Worm (Caenorhabditis elegans) whole organism, midembryonic: ENCODE data around the gene nspc-13.

Experiments
- flt-1 ChIP-seq: fragments of 200-800 bp; sonication (Bioruptor generic); IDR thresholded peaks from 2 replicates; pipeline ENCODE4 v1.3.6; 2022; ENCODE audit warnings: missing genetic modification characterization, missing compliant biosample characterization
- klf-2 ChIP-seq: fragments of 200-800 bp; sonication (Bioruptor generic); conservative IDR thresholded peaks from 2 replicates; pipeline ENCODE4 v1.3.6; 2022; ENCODE audit warnings: missing genetic modification reagents, missing genetic modification characterization, missing compliant biosample characterization
- med-1 ChIP-seq: sonication (generic microtip); optimal IDR thresholded peaks from 2 replicates; lab custom pipeline; 2017; ENCODE audit warnings: missing genetic modification characterization, mild to moderate bottlenecking, missing compliant biosample characterization, antibody characterized with exemption, missing genetic modification reagents; ENCODE audit not compliant: insufficient read depth
- ref-1 ChIP-seq: fragments of 200-800 bp; sonication (Bioruptor generic); conservative IDR thresholded peaks from 2 replicates; pipeline ENCODE4 v1.3.6; 2022; ENCODE audit warnings: missing genetic modification reagents, missing genetic modification characterization, missing compliant biosample characterization
- ztf-23 ChIP-seq: fragments of 200-800 bp; sonication (Bioruptor generic); IDR thresholded peaks from 2 replicates; pipeline ENCODE4 v1.3.6; 2022; ENCODE audit warnings: missing genetic modification reagents, missing genetic modification characterization, missing compliant biosample characterization
- ztf-29 ChIP-seq: fragments of 200-800 bp; sonication (Bioruptor generic); IDR thresholded peaks from 2 replicates; pipeline ENCODE4 v1.3.6; 2022; ENCODE audit warnings: missing genetic modification reagents, missing genetic modification characterization, missing compliant biosample characterization

DNA sequence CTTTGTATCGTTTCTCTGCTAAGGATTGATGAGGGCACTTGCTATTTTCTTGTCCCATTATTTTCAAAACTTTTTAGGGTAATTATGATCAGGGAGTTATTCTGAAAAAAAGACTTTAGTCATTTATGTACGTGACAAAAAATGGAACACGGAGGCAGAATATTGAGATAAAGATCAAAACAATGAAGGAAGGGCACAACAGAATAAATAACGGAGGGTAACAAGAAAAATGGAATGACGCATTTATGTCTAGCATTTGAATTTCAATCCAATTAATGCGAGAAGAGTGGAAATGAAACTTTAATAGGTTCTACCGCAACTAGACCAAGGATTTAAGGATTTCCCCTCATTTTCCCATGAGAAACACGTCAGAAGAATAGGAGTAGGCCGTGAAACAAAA is 21.1 kb downstream of the nspc-13 start, which contains the start of gene glb-13:
- TF ChIP-seq ztf-23 (no peak), ztf-29 (no peak), klf-2 (GFP tag; lab: Robert Waterston, UW) (no peak), flt-1 (GFP tag; lab: Robert Waterston, UW) (no peak), med-1 (GFP tag; lab: Kevin White, UChicago) (no peak), ref-1 (GFP tag; lab: Robert Waterston, UW) (no peak)
